Fruit fly (Drosophila melanogaster) whole organism, adult: ENCODE measurements around the gene CG43902.

Experiments
- CG11617 ChIP-seq: fragments of 200-800 bp; sonication (Bioruptor generic); optimal IDR thresholded peaks from 2 replicates; lab custom pipeline; 2017; ENCODE audit warnings: mild to moderate bottlenecking, missing biosample characterization, missing genetic modification reagents, missing genetic modification characterization
- CG12768 ChIP-seq: fragments of 200-800 bp; sonication (Bioruptor generic); optimal IDR thresholded peaks from 2 replicates; lab custom pipeline; 2017; ENCODE audit warnings: missing biosample characterization, missing genetic modification characterization, mild to moderate bottlenecking, moderate library complexity, missing genetic modification reagents
- CG14711 ChIP-seq: fragments of 200-800 bp; sonication (Bioruptor generic); optimal IDR thresholded peaks from 2 replicates; lab custom pipeline; 2018; ENCODE audit warnings: missing biosample characterization, mild to moderate bottlenecking, missing genetic modification characterization, moderate library complexity
- CG1620 ChIP-seq: fragments of 200-800 bp; sonication (Bioruptor generic); optimal IDR thresholded peaks from 2 replicates; lab custom pipeline; 2016; ENCODE audit warnings: missing biosample characterization, missing genetic modification characterization
- CG33017 ChIP-seq: fragments of 200-800 bp; sonication (Bioruptor generic); optimal IDR thresholded peaks from 2 replicates; lab custom pipeline; 2018; ENCODE audit warnings: missing biosample characterization, mild to moderate bottlenecking, missing genetic modification characterization, moderate library complexity
- CG5204 ChIP-seq: fragments of 200-800 bp; sonication (Bioruptor generic); optimal IDR thresholded peaks from 2 replicates; lab custom pipeline; 2016; ENCODE audit warnings: missing biosample characterization, missing genetic modification characterization
- CG7045 ChIP-seq: fragments of 200-800 bp; sonication (Bioruptor generic); optimal IDR thresholded peaks from 2 replicates; lab custom pipeline; 2017; ENCODE audit warnings: missing biosample characterization, mild to moderate bottlenecking, missing genetic modification characterization
- CG7101 ChIP-seq: fragments of 200-800 bp; sonication (Bioruptor generic); optimal IDR thresholded peaks from 2 replicates; lab custom pipeline; 2018; ENCODE audit warnings: missing biosample characterization, mild to moderate bottlenecking, missing genetic modification characterization, moderate library complexity
- Clk ChIP-seq: fragments of 200-800 bp; sonication (Bioruptor generic); optimal IDR thresholded peaks from 2 replicates; lab custom pipeline; 2017; ENCODE audit warnings: missing biosample characterization, missing genetic modification characterization
- Crg-1 ChIP-seq: fragments of 200-800 bp; sonication (Bioruptor generic); optimal IDR thresholded peaks from 2 replicates; lab custom pipeline; 2016; ENCODE audit warnings: missing biosample characterization, missing genetic modification characterization
- Hr96 ChIP-seq: fragments of 200-800 bp; sonication (Bioruptor generic); optimal IDR thresholded peaks from 2 replicates; lab custom pipeline; 2016; ENCODE audit warnings: missing biosample characterization, missing genetic modification characterization
- Mnt ChIP-seq: fragments of 200-800 bp; sonication (Bioruptor generic); optimal IDR thresholded peaks from 2 replicates; lab custom pipeline; 2016; ENCODE audit warnings: missing biosample characterization, mild to moderate bottlenecking, missing genetic modification characterization
- bab1 ChIP-seq: fragments of 200-800 bp; sonication (Bioruptor generic); optimal IDR thresholded peaks from 3 replicates; lab custom pipeline; 2019; ENCODE audit warnings: missing biosample characterization, mild to moderate bottlenecking, missing genetic modification characterization, moderate library complexity
- cic ChIP-seq: fragments of 200-800 bp; sonication (Bioruptor generic); optimal IDR thresholded peaks from 2 replicates; lab custom pipeline; 2017; ENCODE audit warnings: missing biosample characterization, mild to moderate bottlenecking, missing genetic modification characterization, moderate library complexity
- cnc ChIP-seq, 2 experiments: fragments of >200 bp; optimal IDR thresholded peaks; 2 replicates each; lab custom pipeline; 2017
- kay ChIP-seq: fragments of 200-800 bp; sonication (Bioruptor generic); peaks from one replicate; lab custom pipeline; 2016; ENCODE audit warnings: missing biosample characterization, missing genetic modification characterization, borderline replicate concordance
- ovo ChIP-seq: fragments of 200-800 bp; sonication (Bioruptor generic); optimal IDR thresholded peaks from 2 replicates; lab custom pipeline; 2016; ENCODE audit warnings: missing biosample characterization, missing genetic modification characterization
- pad ChIP-seq: fragments of 200-800 bp; sonication (Bioruptor generic); optimal IDR thresholded peaks from 3 replicates; lab custom pipeline; 2017; ENCODE audit warnings: missing biosample characterization, missing genetic modification characterization, mild to moderate bottlenecking, moderate library complexity, missing genetic modification reagents
- tj ChIP-seq: fragments of 200-800 bp; sonication (Bioruptor generic); optimal IDR thresholded peaks from 3 replicates; lab custom pipeline; 2017; ENCODE audit warnings: missing biosample characterization, mild to moderate bottlenecking, missing genetic modification characterization, moderate library complexity
- toe ChIP-seq: fragments of 200-800 bp; sonication (Bioruptor generic); optimal IDR thresholded peaks from 2 replicates; lab custom pipeline; 2016; ENCODE audit warnings: missing biosample characterization, missing genetic modification characterization

The CG43902 gene

DNA sequence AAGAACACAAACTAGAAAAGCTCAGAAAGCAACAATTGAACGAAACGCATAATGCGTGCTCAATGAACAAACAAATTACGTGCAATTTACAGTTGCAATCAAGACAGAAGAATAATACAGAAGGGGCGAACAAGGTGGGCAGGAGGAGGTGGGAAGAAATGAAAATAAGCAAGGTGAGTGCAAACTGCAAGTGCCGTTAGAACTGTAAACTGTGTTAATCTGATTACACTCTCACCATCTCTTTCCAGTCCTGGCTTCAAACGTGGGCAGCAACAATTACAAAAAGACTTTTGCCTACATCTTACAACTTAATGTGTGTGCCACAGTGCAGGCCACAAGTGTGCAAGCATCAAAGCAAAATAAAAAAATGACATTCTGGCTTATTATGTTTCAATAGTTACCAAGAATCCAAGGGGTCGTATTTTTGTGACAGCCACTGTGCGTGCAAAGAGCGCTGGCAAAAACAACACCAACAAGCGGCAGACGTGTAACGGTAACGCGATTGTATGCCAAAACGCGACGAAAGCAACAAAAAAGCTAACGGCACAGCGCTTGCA is 52.2 kb downstream of the CG43902 start:
- TF ChIP-seq tj (no peak), CG1620 (GFP tag; lab: Kevin White, UChicago) (peak; percentile 35), pad (GFP tag; lab: Kevin White, UChicago) (peak; percentile 85), CG14711 (peak; percentile 38), cnc (optimal IDR thresholded peaks at IDR 0.05; lab: Kevin White, UChicago) (no peak), ovo (GFP tag; lab: Kevin White, UChicago) (peak; percentile 70), kay (GFP tag; lab: Kevin White, UChicago) (no peak)

DNA sequence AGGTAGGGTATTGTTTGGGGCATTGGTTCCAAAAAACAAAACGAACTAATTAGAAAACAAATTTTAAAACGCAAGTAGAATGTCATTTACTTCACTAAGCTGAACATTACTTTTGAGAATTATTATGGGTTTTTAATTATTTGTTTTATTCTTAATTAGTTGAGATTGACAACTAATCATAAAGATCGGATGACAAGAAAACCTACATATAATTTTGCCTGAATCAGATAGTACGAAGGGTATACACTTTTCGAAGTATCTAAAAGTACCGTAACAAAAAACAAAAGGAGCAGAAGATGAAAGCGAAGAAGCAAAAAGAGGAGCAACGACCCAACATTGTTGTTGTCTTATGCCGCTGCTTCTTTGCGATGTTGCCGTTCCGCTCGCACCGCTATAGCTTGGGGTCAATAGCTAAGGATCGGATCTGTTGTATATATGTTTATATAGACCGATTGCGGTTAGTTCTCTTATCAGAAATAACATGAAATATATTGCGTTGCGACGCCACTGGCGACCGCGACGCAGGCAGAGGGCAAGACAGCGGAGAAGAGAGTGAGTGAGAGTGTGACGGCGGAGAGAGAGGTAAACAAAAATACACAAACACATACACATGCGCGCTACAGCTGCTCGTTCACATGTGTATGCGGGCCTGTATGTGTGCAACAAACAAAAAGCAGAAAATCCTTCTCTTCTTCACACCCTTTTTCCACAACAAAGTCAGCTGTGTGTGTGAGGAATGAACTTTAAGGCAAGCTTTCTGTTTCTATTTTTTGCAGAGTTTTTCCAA is 53.1 kb downstream of the CG43902 start:
- TF ChIP-seq CG5204 (peak; percentile 35), Mnt (peak; percentile 61), bab1 (peak; percentile 58), tj (no peak), CG7045 (GFP tag; lab: Kevin White, UChicago) (no peak), CG7101 (tag; lab: Kevin White, UChicago) (peak; percentile 71), Clk (GFP tag; lab: Kevin White, UChicago) (no peak), CG1620 (GFP tag; lab: Kevin White, UChicago) (no peak), CG33017 (tag; lab: Kevin White, UChicago) (peak; percentile 9), CG14711 (peak; percentile 66), cic (GFP tag; lab: Kevin White, UChicago) (no peak), kay (GFP tag; lab: Kevin White, UChicago) (peak; percentile 24)

dm6 chrX:10212118-10212517 is 53.9 kb downstream of the CG43902 start, which contains the start of gene Ypel:
TSS of gene Ypel (minus strand) at chrX:10212374.
- TF ChIP-seq ovo (GFP tag; lab: Kevin White, UChicago) (no peak), tj (peak; percentile 28), CG7045 (GFP tag; lab: Kevin White, UChicago) (no peak), Hr96 (GFP tag; lab: Kevin White, UChicago) (no peak), bab1 (no peak)

- no peak for TF ChIP-seq CG12768 (GFP tag; lab: Kevin White, UChicago)
- TF ChIP-seq CG11617 (GFP tag; lab: Kevin White, UChicago), result no peak
- TF ChIP-seq CG14711, result peak; percentile 46
- no peak for TF ChIP-seq kay (GFP tag; lab: Kevin White, UChicago)
- no peak for TF ChIP-seq CG1620 (GFP tag; lab: Kevin White, UChicago)
Measured at dm6 chrX:10212687-10213329, 54.6 kb downstream of the CG43902 start, which contains the start of gene ATPsyndelta. TSS of gene ATPsyndelta (plus strand) at chrX:10212970.

DNA sequence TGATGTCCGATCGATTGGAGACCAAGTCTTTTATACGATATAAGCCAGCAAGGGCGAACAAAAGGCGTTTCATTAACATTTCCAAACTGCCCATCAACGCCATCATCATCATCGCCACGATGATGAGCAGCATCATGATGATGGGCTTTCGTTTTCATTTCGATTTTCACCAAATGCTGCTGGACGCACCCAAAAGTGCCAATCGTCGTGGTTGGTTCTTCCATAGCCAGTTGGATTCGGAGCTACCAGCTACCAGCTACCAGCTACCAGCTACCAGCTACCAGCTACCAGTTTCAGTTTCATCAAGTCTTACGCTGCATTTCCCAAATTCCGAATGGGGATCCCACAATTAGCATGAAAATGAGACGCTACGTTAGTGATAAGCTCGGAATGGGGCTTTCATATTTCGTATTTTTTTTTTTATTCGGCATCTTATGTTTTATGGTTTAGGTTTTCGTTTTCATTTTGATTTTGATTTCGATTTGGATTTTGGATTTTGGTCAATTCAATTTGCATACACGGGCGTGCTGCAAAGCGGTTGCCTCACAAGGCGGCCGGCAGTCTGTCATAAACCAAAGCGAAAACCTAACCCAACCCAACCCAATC is 58.5 kb downstream of the CG43902 start, which contains the start of gene CG2962:
TSS of gene CG2962 (minus strand) at position 9 of the 606 bp plus-strand sequence.
- TF ChIP-seq CG11617 (GFP tag; lab: Kevin White, UChicago), result no peak
- TF ChIP-seq CG7045 (GFP tag; lab: Kevin White, UChicago), result no peak
- TF ChIP-seq Clk (GFP tag; lab: Kevin White, UChicago), result no peak
- no peak for TF ChIP-seq CG5204
- no peak for TF ChIP-seq cic (GFP tag; lab: Kevin White, UChicago)
- TF ChIP-seq kay (GFP tag; lab: Kevin White, UChicago), result no peak
- no peak for TF ChIP-seq toe (GFP tag; lab: Kevin White, UChicago)
- TF ChIP-seq tj, result no peak
- no peak for TF ChIP-seq bab1
- TF ChIP-seq Mnt, result no peak
- TF ChIP-seq CG1620 (GFP tag; lab: Kevin White, UChicago), result no peak
- TF ChIP-seq pad (GFP tag; lab: Kevin White, UChicago), result no peak
- TF ChIP-seq CG14711, result no peak
- TF ChIP-seq cnc (optimal IDR thresholded peaks at IDR 0.05; lab: Kevin White, UChicago), result no peak
- TF ChIP-seq CG12768 (GFP tag; lab: Kevin White, UChicago), result no peak
- TF ChIP-seq CG7101 (tag; lab: Kevin White, UChicago), result no peak
- no peak for TF ChIP-seq Crg-1 (GFP tag; lab: Kevin White, UChicago)
- no peak for TF ChIP-seq ovo (GFP tag; lab: Kevin White, UChicago)
- no peak for TF ChIP-seq CG33017 (tag; lab: Kevin White, UChicago)

dm6 chrX:10219039-10219438 is 60.8 kb downstream of the CG43902 start, which contains the start of gene CG15308:
TSS of gene CG15308 (minus strand) at chrX:10219139.
- TF ChIP-seq CG7101 (tag; lab: Kevin White, UChicago) (no peak), Crg-1 (GFP tag; lab: Kevin White, UChicago) (no peak), CG7045 (GFP tag; lab: Kevin White, UChicago) (no peak), CG33017 (tag; lab: Kevin White, UChicago) (no peak), toe (GFP tag; lab: Kevin White, UChicago) (no peak), CG1620 (GFP tag; lab: Kevin White, UChicago) (no peak), Hr96 (GFP tag; lab: Kevin White, UChicago) (no peak), kay (GFP tag; lab: Kevin White, UChicago) (no peak), pad (GFP tag; lab: Kevin White, UChicago) (no peak), CG14711 (no peak), CG5204 (no peak), ovo (GFP tag; lab: Kevin White, UChicago) (no peak), CG12768 (GFP tag; lab: Kevin White, UChicago) (no peak), Clk (GFP tag; lab: Kevin White, UChicago) (no peak), tj (no peak), CG11617 (GFP tag; lab: Kevin White, UChicago) (no peak)
